Worm (Caenorhabditis elegans) whole organism, L1 larva: ENCODE data around the gene D1025.1.

ENCODE experiments used
- aly-2 ChIP-seq: fragments of 150-350 bp; optimal IDR thresholded peaks from 2 replicates; lab custom pipeline; 2014; ENCODE audit warnings: missing biosample characterization, missing genetic modification characterization
- dpl-1 ChIP-seq, 3 experiments: fragments of 150-350 bp in 2 of 3; sonication (generic microtip) in 1 of 3; optimal IDR thresholded peaks; 2 replicates each; lab custom pipeline; 2014 to 2017; ENCODE audit warnings: missing biosample characterization in 3 of 3, missing genetic modification characterization in 3 of 3, missing genetic modification reagents in 3 of 3
- elt-2 ChIP-seq: sonication (generic microtip); optimal IDR thresholded peaks from 2 replicates; lab custom pipeline; 2016; ENCODE audit warnings: missing genetic modification characterization, mild to moderate bottlenecking, inconsistent platforms, missing compliant biosample characterization, missing genetic modification reagents
- nhr-20 ChIP-seq: sonication (generic microtip); optimal IDR thresholded peaks from 2 replicates; lab custom pipeline; 2016; ENCODE audit warnings: mild to moderate bottlenecking, missing genetic modification characterization, missing compliant biosample characterization
- skn-1 ChIP-seq: fragments of 150-350 bp; optimal IDR thresholded peaks from 2 replicates; lab custom pipeline; 2014; ENCODE audit warnings: missing biosample characterization, missing genetic modification characterization
- snpc-4 ChIP-seq: fragments of 150-350 bp; optimal IDR thresholded peaks from 2 replicates; lab custom pipeline; 2014; ENCODE audit warnings: missing biosample characterization, missing genetic modification characterization
- tlp-1 ChIP-seq: fragments of 150-350 bp; optimal IDR thresholded peaks from 2 replicates; lab custom pipeline; 2014; ENCODE audit warnings: missing biosample characterization, missing genetic modification characterization
- unc-62 ChIP-seq: fragments of 150-350 bp; optimal IDR thresholded peaks from 2 replicates; lab custom pipeline; 2014; ENCODE audit warnings: missing biosample characterization, missing genetic modification reagents, missing genetic modification characterization

DNA sequence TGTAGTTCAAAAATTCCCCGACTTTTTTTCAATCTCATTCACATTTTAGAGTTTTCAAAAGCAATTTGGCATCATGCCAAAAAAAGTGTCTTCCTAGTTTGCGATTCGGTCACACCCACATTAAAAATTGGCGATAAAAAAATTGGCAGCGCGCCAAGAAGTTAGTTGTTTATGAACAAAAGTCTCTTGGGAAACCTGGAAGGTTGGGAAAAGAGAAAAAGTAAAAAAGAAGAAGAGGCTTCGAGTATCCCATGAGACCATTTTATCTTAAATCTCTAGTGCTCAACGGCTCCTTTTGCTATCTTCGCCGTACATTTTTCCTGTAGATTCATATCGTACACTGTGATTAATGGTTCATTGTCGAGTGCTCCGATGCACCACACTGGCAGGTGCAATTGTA lies 32.7 kb upstream of the D1025.1 start:
- no peak for TF ChIP-seq skn-1 (tag; lab: Kevin White, UChicago)
- no peak for TF ChIP-seq unc-62 (GFP tag; lab: Kevin White, UChicago)
- no peak for TF ChIP-seq dpl-1 (GFP tag; optimal IDR thresholded peaks at IDR 0.05; lab: Kevin White, UChicago)
- TF ChIP-seq aly-2 (tag; lab: Kevin White, UChicago): no peak
- TF ChIP-seq tlp-1 (tag; lab: Kevin White, UChicago): no peak
- no peak for TF ChIP-seq nhr-20 (tag; lab: Kevin White, UChicago)
- TF ChIP-seq elt-2: no peak
- TF ChIP-seq snpc-4 (tag; lab: Kevin White, UChicago): no peak
